Fruit fly (Drosophila melanogaster) ovary, adult (tissue): ENCODE results near the gene ninaA.
A peak's percentile ranks its signal among the peaks of the same experiment; 100 is the strongest.

Experiments used
- CG17801 ChIP-seq: fragments of 200-800 bp; optimal IDR thresholded peaks from 2 replicates; lab custom pipeline; 2019; ENCODE audit warnings: missing biosample characterization, mild to moderate bottlenecking, missing genetic modification characterization, moderate library complexity; ENCODE audit not compliant: partially characterized antibody

The ninaA gene

dm6 chr2L:877002-877401, at the start of gene ninaA:
ninaA (plus strand) TSS chr2L:877302.
- no peak for TF ChIP-seq CG17801 (GFP tag; lab: Kevin White, UChicago)

- TF ChIP-seq CG17801 (GFP tag; lab: Kevin White, UChicago) = no peak
Measured at dm6 chr2L:827516-828362, 49.4 kb upstream of the ninaA start.

dm6 chr2L:837989-838388, 39.1 kb upstream of the ninaA start:
- TF ChIP-seq CG17801 (GFP tag; lab: Kevin White, UChicago) = no peak

- no peak for TF ChIP-seq CG17801 (GFP tag; lab: Kevin White, UChicago)
Measured at dm6 chr2L:838786-839185, 38.3 kb upstream of the ninaA start.

dm6 chr2L:840022-840421, 37.1 kb upstream of the ninaA start:
- TF ChIP-seq CG17801 (GFP tag; lab: Kevin White, UChicago) = no peak

dm6 chr2L:840716-841115, 36.4 kb upstream of the ninaA start:
- TF ChIP-seq CG17801 (GFP tag; lab: Kevin White, UChicago) = no peak

- peak; percentile 94 for TF ChIP-seq CG17801 (GFP tag; lab: Kevin White, UChicago)
Measured at dm6 chr2L:841708-842107, 35.4 kb upstream of the ninaA start.

dm6 chr2L:842873-843272, 34.2 kb upstream of the ninaA start:
- no peak for TF ChIP-seq CG17801 (GFP tag; lab: Kevin White, UChicago)

- no peak for TF ChIP-seq CG17801 (GFP tag; lab: Kevin White, UChicago)
Measured at dm6 chr2L:843301-843700, 33.8 kb upstream of the ninaA start.

- peak; percentile 9 for TF ChIP-seq CG17801 (GFP tag; lab: Kevin White, UChicago)
Measured at dm6 chr2L:843850-844791, 33.0 kb upstream of the ninaA start.

dm6 chr2L:845341-846004, 31.6 kb upstream of the ninaA start:
- TF ChIP-seq CG17801 (GFP tag; lab: Kevin White, UChicago) = no peak

dm6 chr2L:846167-846868, 30.8 kb upstream of the ninaA start:
- peak; percentile 16 for TF ChIP-seq CG17801 (GFP tag; lab: Kevin White, UChicago)

dm6 chr2L:847189-847987, 29.7 kb upstream of the ninaA start:
- no peak for TF ChIP-seq CG17801 (GFP tag; lab: Kevin White, UChicago)
